Fruit fly (Drosophila melanogaster) whole organism, embryonic: ENCODE data around the gene CG13024.

Source experiments
- Antp ChIP-seq: fragments of 200-800 bp; sonication (Bioruptor generic); optimal IDR thresholded peaks from 3 replicates; lab custom pipeline; 2016; ENCODE audit warnings: missing biosample characterization, missing genetic modification characterization
- Asciz ChIP-seq: fragments of 200-800 bp; sonication (Bioruptor generic); optimal IDR thresholded peaks from 2 replicates; lab custom pipeline; 2017; ENCODE audit warnings: missing biosample characterization, mild to moderate bottlenecking, missing genetic modification characterization, missing genetic modification reagents
- B-H2 ChIP-seq: fragments of 200-800 bp; sonication (Bioruptor generic); optimal IDR thresholded peaks from 2 replicates; lab custom pipeline; 2018; ENCODE audit warnings: missing biosample characterization, mild to moderate bottlenecking, missing genetic modification characterization
- CG10366 ChIP-seq: fragments of 200-800 bp; sonication (Bioruptor generic); IDR thresholded peaks from 2 replicates; pipeline ENCODE4 v1.3.6; 2022; ENCODE audit warnings: missing biosample characterization, missing genetic modification characterization
- CG11695 ChIP-seq: fragments of 200-800 bp; sonication (Bioruptor generic); IDR thresholded peaks from 3 replicates; pipeline ENCODE4 v1.3.6; 2022; ENCODE audit warnings: missing biosample characterization, missing genetic modification characterization
- CG1233 ChIP-seq: fragments of 200-800 bp; sonication (Bioruptor generic); optimal IDR thresholded peaks from 4 replicates; lab custom pipeline; 2018; ENCODE audit warnings: missing biosample characterization, mild to moderate bottlenecking, missing genetic modification characterization
- CG12391 ChIP-seq: fragments of 200-800 bp; sonication (Bioruptor generic); optimal IDR thresholded peaks from 3 replicates; lab custom pipeline; 2018; ENCODE audit warnings: missing biosample characterization, mild to moderate bottlenecking, missing genetic modification characterization, moderate library complexity
- CG13624 ChIP-seq: fragments of 200-800 bp; sonication (Bioruptor generic); optimal IDR thresholded peaks from 2 replicates; lab custom pipeline; 2016; ENCODE audit warnings: missing biosample characterization, missing genetic modification characterization
- CG14667 ChIP-seq: fragments of 200-800 bp; sonication (Bioruptor generic); IDR thresholded peaks from 2 replicates; pipeline ENCODE4 v1.3.6; 2022; ENCODE audit warnings: missing biosample characterization, missing genetic modification characterization
- CG15514 ChIP-seq: fragments of 200-800 bp; sonication (Bioruptor generic); optimal IDR thresholded peaks from 3 replicates; lab custom pipeline; 2017; ENCODE audit warnings: missing biosample characterization, missing genetic modification characterization, mild to moderate bottlenecking, moderate library complexity, missing genetic modification reagents
- CG1647 ChIP-seq: fragments of 200-800 bp; sonication (Bioruptor generic); optimal IDR thresholded peaks from 3 replicates; lab custom pipeline; 2016; ENCODE audit warnings: missing biosample characterization, missing genetic modification characterization
- CG17829 ChIP-seq: fragments of 200-800 bp; optimal IDR thresholded peaks from 2 replicates; lab custom pipeline; 2019; ENCODE audit warnings: missing biosample characterization, mild to moderate bottlenecking, missing genetic modification characterization, moderate library complexity
- CG18262 ChIP-seq: fragments of 200-800 bp; optimal IDR thresholded peaks from 3 replicates; lab custom pipeline; 2019; ENCODE audit warnings: missing biosample characterization, mild to moderate bottlenecking, missing genetic modification characterization, moderate library complexity
- CG2712 ChIP-seq: fragments of 200-800 bp; optimal IDR thresholded peaks from 3 replicates; lab custom pipeline; 2019; ENCODE audit warnings: missing biosample characterization, mild to moderate bottlenecking, missing genetic modification characterization, moderate library complexity
- CG30431 ChIP-seq: fragments of 200-800 bp; sonication (Bioruptor generic); optimal IDR thresholded peaks from 2 replicates; lab custom pipeline; 2017; ENCODE audit warnings: missing biosample characterization, missing genetic modification characterization
- CG3726 ChIP-seq: fragments of 200-800 bp; sonication (Bioruptor generic); IDR thresholded peaks from 3 replicates; pipeline ENCODE4, ENCODE4 v1.3.6; 2022; ENCODE audit warnings: missing biosample characterization, missing genetic modification characterization
- CG3847 ChIP-seq: fragments of 200-800 bp; sonication (Bioruptor generic); IDR thresholded peaks from 2 replicates; pipeline ENCODE4 v1.3.6; 2022; ENCODE audit warnings: missing biosample characterization, missing genetic modification characterization
- CG6689 ChIP-seq: fragments of 200-800 bp; sonication (Bioruptor generic); IDR thresholded peaks from 2 replicates; pipeline ENCODE4 v1.3.6; 2022; ENCODE audit warnings: missing biosample characterization, missing genetic modification characterization
- CG8944 ChIP-seq: fragments of 200-800 bp; sonication (Bioruptor generic); optimal IDR thresholded peaks from 3 replicates; lab custom pipeline; 2016; ENCODE audit warnings: missing biosample characterization, missing genetic modification characterization
- CG9727 ChIP-seq: fragments of 200-800 bp; sonication (Bioruptor generic); optimal IDR thresholded peaks from 3 replicates; lab custom pipeline; 2017; ENCODE audit warnings: missing biosample characterization, mild to moderate bottlenecking, missing genetic modification characterization
- Camta ChIP-seq: fragments of 200-800 bp; sonication (Bioruptor generic); optimal IDR thresholded peaks from 2 replicates; lab custom pipeline; 2016; ENCODE audit warnings: missing biosample characterization, missing genetic modification characterization
- Fer1 ChIP-seq: fragments of 200-800 bp; sonication (Bioruptor generic); optimal IDR thresholded peaks from 2 replicates; lab custom pipeline; 2017; ENCODE audit warnings: missing biosample characterization, mild to moderate bottlenecking, missing genetic modification characterization
- Fer2 ChIP-seq: fragments of 200-800 bp; sonication (Bioruptor generic); optimal IDR thresholded peaks from 2 replicates; lab custom pipeline; 2018; ENCODE audit warnings: missing biosample characterization, mild to moderate bottlenecking, missing genetic modification characterization, moderate library complexity
- Hsf ChIP-seq: fragments of 200-800 bp; sonication (Bioruptor generic); optimal IDR thresholded peaks from 3 replicates; lab custom pipeline; 2016; ENCODE audit warnings: missing biosample characterization, missing genetic modification characterization
- Lhr ChIP-seq: fragments of 200-800 bp; sonication (Bioruptor generic); optimal IDR thresholded peaks from 3 replicates; lab custom pipeline; 2017; ENCODE audit warnings: mild to moderate bottlenecking, missing biosample characterization, missing genetic modification reagents, missing genetic modification characterization
- MESR4 ChIP-seq: fragments of 200-800 bp; sonication (Bioruptor generic); optimal IDR thresholded peaks from 2 replicates; lab custom pipeline; 2018; ENCODE audit warnings: missing biosample characterization, mild to moderate bottlenecking, missing genetic modification characterization, moderate library complexity
- MTF-1 ChIP-seq: fragments of 200-800 bp; sonication (Bioruptor generic); optimal IDR thresholded peaks from 2 replicates; lab custom pipeline; 2018; ENCODE audit warnings: missing biosample characterization, mild to moderate bottlenecking, missing genetic modification characterization, borderline replicate concordance
- Meics ChIP-seq: fragments of 200-800 bp; sonication (Bioruptor generic); optimal IDR thresholded peaks from 2 replicates; lab custom pipeline; 2017; ENCODE audit warnings: missing biosample characterization, mild to moderate bottlenecking, missing genetic modification characterization
- Nf-YB ChIP-seq: fragments of 200-800 bp; sonication (Bioruptor generic); optimal IDR thresholded peaks from 3 replicates; lab custom pipeline; 2019; ENCODE audit warnings: missing biosample characterization, mild to moderate bottlenecking, missing genetic modification characterization, moderate library complexity
- Nf-YC ChIP-seq: fragments of 200-800 bp; optimal IDR thresholded peaks from 3 replicates; lab custom pipeline; 2019; ENCODE audit warnings: missing biosample characterization, mild to moderate bottlenecking, missing genetic modification characterization, moderate library complexity
- Ravus ChIP-seq: fragments of 200-800 bp; sonication (Bioruptor generic); IDR thresholded peaks from 2 replicates; pipeline ENCODE4 v1.3.6; 2022; ENCODE audit warnings: missing biosample characterization, missing genetic modification characterization
- Sin3A ChIP-seq: fragments of >200 bp; optimal IDR thresholded peaks from 2 replicates; lab custom pipeline; 2018
- Ssrp ChIP-seq: fragments of 200-800 bp; sonication (Bioruptor generic); optimal IDR thresholded peaks from 2 replicates; lab custom pipeline; 2018; ENCODE audit warnings: missing biosample characterization, mild to moderate bottlenecking, missing genetic modification characterization, moderate library complexity
- Taf1 ChIP-seq: fragments of 200-800 bp; sonication (Bioruptor generic); IDR thresholded peaks from 2 replicates; pipeline ENCODE4 v1.3.6; 2022; ENCODE audit warnings: missing biosample characterization, missing genetic modification characterization
- Trl ChIP-seq, 3 experiments: fragments of >200 bp in 2 of 3; fragments of 200-800 bp in 1 of 3; sonication (Bioruptor generic) in 1 of 3; optimal IDR thresholded peaks; 2 replicates in 1 of 3; 3 replicates in 2 of 3; lab custom pipeline; 2016 to 2017; ENCODE audit warnings: missing biosample characterization in 1 of 3, missing genetic modification characterization in 1 of 3
- YL-1 ChIP-seq: fragments of 200-800 bp; sonication (Bioruptor generic); optimal IDR thresholded peaks from 3 replicates; lab custom pipeline; 2017; ENCODE audit warnings: missing biosample characterization, mild to moderate bottlenecking, missing genetic modification characterization
- ato ChIP-seq: fragments of 200-800 bp; sonication (Bioruptor generic); IDR thresholded peaks from 2 replicates; pipeline ENCODE4 v1.3.6; 2022; ENCODE audit warnings: missing biosample characterization, missing genetic modification characterization; ENCODE audit not compliant: partially characterized antibody
- cwo ChIP-seq: fragments of 200-800 bp; sonication (Bioruptor generic); optimal IDR thresholded peaks from 3 replicates; lab custom pipeline; 2017; ENCODE audit warnings: missing biosample characterization, missing genetic modification characterization, mild to moderate bottlenecking, moderate library complexity, missing genetic modification reagents
- dm ChIP-seq: fragments of 200-800 bp; sonication (Bioruptor generic); optimal IDR thresholded peaks from 3 replicates; lab custom pipeline; 2016; ENCODE audit warnings: missing biosample characterization, missing genetic modification characterization
- dysf ChIP-seq: fragments of 200-800 bp; sonication (Bioruptor generic); IDR thresholded peaks from 3 replicates; pipeline ENCODE4 v1.3.6; 2022; ENCODE audit warnings: missing biosample characterization, missing genetic modification characterization
- her ChIP-seq: fragments of 200-800 bp; sonication (Bioruptor generic); optimal IDR thresholded peaks from 2 replicates; lab custom pipeline; 2016; ENCODE audit warnings: missing biosample characterization, missing genetic modification characterization
- jigr1 ChIP-seq: fragments of 200-800 bp; sonication (Bioruptor generic); IDR thresholded peaks from 3 replicates; pipeline ENCODE4 v1.3.6; 2022; ENCODE audit warnings: missing biosample characterization, missing genetic modification characterization
- maf-S ChIP-seq: fragments of 200-800 bp; sonication (Bioruptor generic); optimal IDR thresholded peaks from 2 replicates; lab custom pipeline; 2016; ENCODE audit warnings: missing biosample characterization, missing genetic modification characterization
- mam ChIP-seq: fragments of 200-800 bp; sonication (Bioruptor generic); optimal IDR thresholded peaks from 3 replicates; lab custom pipeline; 2016; ENCODE audit warnings: missing biosample characterization, missing genetic modification characterization
- nerfin-2 ChIP-seq: fragments of 200-800 bp; sonication (Bioruptor generic); IDR thresholded peaks from 2 replicates; pipeline ENCODE4 v1.3.6; 2022; ENCODE audit warnings: missing biosample characterization, missing genetic modification characterization; ENCODE audit not compliant: partially characterized antibody
- repo ChIP-seq: fragments of 200-800 bp; sonication (Bioruptor generic); optimal IDR thresholded peaks from 2 replicates; lab custom pipeline; 2016; ENCODE audit warnings: missing biosample characterization, missing genetic modification characterization
- sisA ChIP-seq: fragments of 200-800 bp; sonication (Bioruptor generic); IDR thresholded peaks from 2 replicates; pipeline ENCODE4 v1.3.6; 2022; ENCODE audit warnings: missing biosample characterization, missing genetic modification characterization
- ssp ChIP-seq: fragments of 200-800 bp; sonication (Bioruptor generic); IDR thresholded peaks from 2 replicates; pipeline ENCODE4 v1.3.6; 2022; ENCODE audit warnings: missing biosample characterization, missing genetic modification characterization
- twi ChIP-seq: fragments of 200-800 bp; optimal IDR thresholded peaks from 2 replicates; lab custom pipeline; 2019; ENCODE audit warnings: missing biosample characterization, mild to moderate bottlenecking, missing genetic modification characterization, moderate library complexity

The CG13024 gene

DNA sequence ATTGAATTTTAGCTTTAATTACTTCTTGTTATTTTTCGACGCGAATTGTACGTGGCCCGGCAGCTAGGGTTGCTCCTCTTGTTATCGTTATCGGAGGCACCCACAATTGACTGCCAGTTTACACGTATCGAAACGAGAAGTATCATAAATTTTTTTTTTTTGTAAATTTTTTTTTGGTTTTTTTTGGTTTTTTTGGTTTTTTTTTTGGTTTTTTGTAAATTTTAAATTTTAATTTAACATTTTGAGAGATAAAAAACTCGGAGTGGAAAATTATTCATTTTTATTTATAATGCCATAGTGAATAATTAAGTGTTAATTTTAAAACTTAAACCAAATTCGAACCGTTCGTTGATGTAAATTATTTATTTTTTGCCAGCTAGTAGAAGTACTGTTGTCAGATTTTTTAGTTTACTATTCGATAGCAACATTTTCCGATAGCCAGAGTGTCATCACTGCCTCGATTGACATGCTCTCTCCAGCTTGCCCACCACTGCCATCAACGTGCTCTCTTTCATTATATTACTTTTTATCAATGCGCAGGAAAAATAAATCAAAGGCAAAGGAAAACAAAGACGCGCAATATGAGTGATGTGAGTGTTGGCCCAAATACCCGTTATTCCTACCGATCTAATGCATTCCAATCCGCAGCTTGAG is 16.2 kb upstream of the CG13024 start, which contains the start of the genes kud and Zcchc7 (continued):
- TF ChIP-seq CG30431 (no peak), her (GFP tag; lab: Kevin White, UChicago) (no peak), Camta (GFP tag; lab: Kevin White, UChicago) (peak; percentile 59), repo (GFP tag; lab: Kevin White, UChicago) (peak; percentile 17), CG1647 (peak; percentile 25), nerfin-2 (GFP tag; lab: Robert Waterston, UW) (peak; percentile 44; the same call in 1 of the 2 replicates), Asciz (GFP tag; lab: Kevin White, UChicago) (peak; percentile 41), CG6689 (GFP tag; lab: Robert Waterston, UW) (peak; percentile 50; the same call in 1 of the 2 replicates), Meics (GFP tag; lab: Kevin White, UChicago) (peak; percentile 71), CG12391 (peak; percentile 83), ssp (GFP tag; lab: Robert Waterston, UW) (peak; percentile 31; the same call in 1 of the 2 replicates), dm (GFP tag; lab: Kevin White, UChicago) (peak; percentile 27), CG3726 (GFP tag; lab: Robert Waterston, UW) (no peak), Lhr (GFP tag; lab: Kevin White, UChicago) (peak; percentile 50), MTF-1 (no peak), Taf1 (GFP tag; lab: Robert Waterston, UW) (no peak), MESR4 (GFP tag; lab: Kevin White, UChicago) (peak; percentile 93), CG10366 (peak; percentile 24; the same call in 1 of the 2 replicates), Nf-YC (peak; percentile 79), jigr1 (GFP tag; lab: Robert Waterston, UW) (no peak; the same call in 2 of the 3 replicates), YL-1 (peak; percentile 41), Antp (GFP tag; lab: Kevin White, UChicago) (peak; percentile 43), CG14667 (GFP tag; lab: Robert Waterston, UW) (no peak), twi (tag; lab: Kevin White, UChicago) (peak; percentile 48), CG3847 (GFP tag; lab: Robert Waterston, UW) (peak; percentile 71), CG2712 (tag; lab: Kevin White, UChicago) (peak; percentile 71), Fer1 (GFP tag; lab: Kevin White, UChicago) (peak; percentile 70), maf-S (GFP tag; lab: Kevin White, UChicago) (peak; percentile 36), dysf (GFP tag; lab: Robert Waterston, UW) (peak; percentile 63; the same call in 2 of the 3 replicates), Fer2 (tag; lab: Kevin White, UChicago) (peak; percentile 64), sisA (GFP tag; lab: Robert Waterston, UW) (peak; percentile 12; the same call in 1 of the 2 replicates), CG1233 (GFP tag; lab: Kevin White, UChicago) (peak; percentile 43), mam (GFP tag; lab: Kevin White, UChicago) (peak; percentile 64), Ravus (GFP tag; lab: Robert Waterston, UW) (no peak), cwo (GFP tag; lab: Kevin White, UChicago) (peak; percentile 37), CG9727 (GFP tag; lab: Kevin White, UChicago) (peak; percentile 77), Nf-YB (GFP tag; lab: Kevin White, UChicago) (peak; percentile 42), Trl (optimal IDR thresholded peaks at IDR 0.05; lab: Kevin White, UChicago) (peak; percentile 55 to 64), Trl (GFP tag; optimal IDR thresholded peaks at IDR 0.05; lab: Kevin White, UChicago) (no peak), CG15514 (GFP tag; lab: Kevin White, UChicago) (peak; percentile 66), CG8944 (GFP tag; lab: Kevin White, UChicago) (no peak), CG18262 (tag; lab: Kevin White, UChicago) (peak; percentile 69), CG13624 (GFP tag; lab: Kevin White, UChicago) (peak; percentile 56), ato (0 out of 2 replicates have a peak, but pooled peaks have one; percentile 10), CG11695 (GFP tag; lab: Robert Waterston, UW) (no peak), B-H2 (peak; percentile 69), Hsf (GFP tag; lab: Kevin White, UChicago) (peak; percentile 62), CG17829 (tag; lab: Kevin White, UChicago) (peak; percentile 76), Sin3A (lab: Kevin White, UChicago) (peak; percentile 30), Ssrp (tag; lab: Kevin White, UChicago) (peak; percentile 45)
